Worm (Caenorhabditis elegans): ENCODE results near the gene kcmf-1.

The kcmf-1 gene

DNA sequence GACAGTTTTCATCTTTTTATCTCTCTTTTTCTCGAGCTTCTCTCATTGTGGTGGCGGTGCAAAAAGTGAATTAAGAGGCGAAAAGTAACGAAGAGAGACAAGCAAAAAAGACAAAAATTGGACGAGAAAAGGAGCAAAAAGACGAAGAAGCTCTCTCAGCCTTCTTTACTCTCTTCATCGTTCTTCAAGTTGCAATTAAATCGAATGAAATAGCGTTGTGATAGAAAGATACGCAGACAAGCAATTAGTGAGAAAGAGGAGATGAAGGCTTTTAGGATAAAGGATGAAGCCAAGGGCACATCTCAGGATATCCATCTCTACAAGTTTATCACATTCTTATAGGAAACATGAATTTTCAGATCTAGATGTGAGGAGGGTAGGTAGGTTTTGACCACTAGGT is 19.0 kb downstream of the kcmf-1 start:
- no peak for TF ChIP-seq madf-6 (GFP tag; IDR thresholded peaks at IDR 0.05)
- TF ChIP-seq ceh-58 (GFP tag; IDR thresholded peaks at IDR 0.05) = no peak
- TF ChIP-seq mxl-1 (tag; optimal IDR thresholded peaks at IDR 0.05) = no peak
- no peak for TF ChIP-seq snpc-1.3 (tag; optimal IDR thresholded peaks at IDR 0.05; ENCODE audit: insufficient read depth)
- TF ChIP-seq chd-7 (tag; optimal IDR thresholded peaks at IDR 0.05) = no peak
- no peak for TF ChIP-seq xnd-1 (tag; optimal IDR thresholded peaks at IDR 0.05)
- TF ChIP-seq somi-1 (GFP tag; optimal IDR thresholded peaks at IDR 0.05) = no peak
- TF ChIP-seq ekl-4 (GFP tag; IDR thresholded peaks at IDR 0.05) = no peak
- no peak for TF ChIP-seq athp-1 (tag; optimal IDR thresholded peaks at IDR 0.05)
- TF ChIP-seq mcd-1 (GFP tag; IDR thresholded peaks at IDR 0.05) = no peak
- no peak for TF ChIP-seq madf-8 (GFP tag; conservative IDR thresholded peaks at IDR 0.05)
- TF ChIP-seq rec-8 (tag; optimal IDR thresholded peaks at IDR 0.05) = no peak
- no peak for TF ChIP-seq lsl-1 (GFP tag; optimal IDR thresholded peaks at IDR 0.05)
- TF ChIP-seq rcor-1 (GFP tag; IDR thresholded peaks at IDR 0.05) = no peak
- no peak for TF ChIP-seq akir-1 (GFP tag; optimal IDR thresholded peaks at IDR 0.05)
- TF ChIP-seq ZK185.1 (tag; optimal IDR thresholded peaks at IDR 0.05; ENCODE audit: poor library complexity, severe bottlenecking) = no peak
- TF ChIP-seq sptf-2 (GFP tag; optimal IDR thresholded peaks at IDR 0.05) = no peak
- no peak for TF ChIP-seq egl-18 (GFP tag; IDR thresholded peaks at IDR 0.05)

DNA sequence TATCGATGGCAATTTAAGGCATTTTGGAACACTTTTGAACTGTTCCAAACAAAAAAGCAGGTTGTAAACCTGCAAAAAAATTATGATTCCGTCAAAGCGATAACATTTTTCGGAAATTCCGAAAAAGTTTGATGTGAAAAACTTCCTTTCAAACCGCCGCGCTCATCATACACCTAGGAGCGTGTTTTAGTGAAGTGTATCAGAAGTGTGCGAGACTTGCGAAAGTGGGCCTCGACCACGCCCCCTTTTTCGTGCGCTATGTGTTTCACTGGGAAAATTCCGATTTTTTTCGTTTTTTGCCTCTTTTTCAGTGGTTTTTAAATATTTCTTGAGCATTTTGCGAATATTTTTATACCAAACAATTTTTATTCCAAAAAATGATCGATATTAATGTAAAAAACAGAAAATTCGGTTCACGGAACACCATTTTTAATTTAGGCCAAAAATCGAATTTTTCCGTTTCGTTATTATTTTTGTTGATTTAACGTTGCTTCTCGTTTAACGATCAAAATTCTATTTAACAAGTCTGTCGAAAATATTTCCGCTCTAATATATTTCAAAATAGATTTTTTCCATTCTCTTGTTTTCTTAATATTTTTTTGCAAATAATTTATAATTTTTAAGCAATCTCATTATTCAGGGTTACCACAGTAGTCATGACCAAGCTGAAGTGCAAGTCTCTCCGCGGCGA is 25.4 kb downstream of the kcmf-1 start, which contains the start of gene rpl-35:
rpl-35 (plus strand) TSS at position 641 of the 691 bp plus-strand sequence.
- TF ChIP-seq egrh-3 (GFP tag; IDR thresholded peaks at IDR 0.05) = peak; percentile 85
- TF ChIP-seq B0336.3 (GFP tag; IDR thresholded peaks at IDR 0.05) = peak; percentile 100
- peak; percentile 55 for TF ChIP-seq mxl-1 (tag; optimal IDR thresholded peaks at IDR 0.05)
- peak; percentile 73 for TF ChIP-seq fkh-3 (tag; optimal IDR thresholded peaks at IDR 0.05)
- TF ChIP-seq Y79H2A.3 (GFP tag; conservative IDR thresholded peaks at IDR 0.05) = peak; percentile 97
- peak; percentile 93 for TF ChIP-seq nhr-90 (tag; optimal IDR thresholded peaks at IDR 0.05)
- TF ChIP-seq zfh-2 (GFP tag; conservative IDR thresholded peaks at IDR 0.05) = no peak; the same call in 1 of the 2 replicates
- TF ChIP-seq lsl-1 (GFP tag; optimal IDR thresholded peaks at IDR 0.05) = peak; percentile 97
- peak; percentile 93 for TF ChIP-seq sea-2 (GFP tag; IDR thresholded peaks at IDR 0.05)
- peak; percentile 99 for TF ChIP-seq ets-4 (GFP tag; optimal IDR thresholded peaks at IDR 0.05)
- peak; percentile 99 for TF ChIP-seq F23B12.7 (tag; optimal IDR thresholded peaks at IDR 0.05; ENCODE audit: insufficient read depth)
- peak; percentile 84 for TF ChIP-seq F57C9.4 (tag; optimal IDR thresholded peaks at IDR 0.05)
- peak; percentile 87 for TF ChIP-seq zim-3 (tag; optimal IDR thresholded peaks at IDR 0.05)
- TF ChIP-seq D2030.7 (GFP tag; IDR thresholded peaks at IDR 0.05) = peak; percentile 99
- peak; percentile 98 for TF ChIP-seq atf-7 (tag; optimal IDR thresholded peaks at IDR 0.05)
- peak; percentile 91 for TF ChIP-seq F57A8.1 (GFP tag; optimal IDR thresholded peaks at IDR 0.05)
- TF ChIP-seq Y67H2A.10 (GFP tag; conservative IDR thresholded peaks at IDR 0.05) = peak; percentile 97
- peak; percentile 66 for TF ChIP-seq dpff-1 (tag; optimal IDR thresholded peaks at IDR 0.05)
- TF ChIP-seq chd-7 (tag; optimal IDR thresholded peaks at IDR 0.05) = peak; percentile 99
- TF ChIP-seq bed-2 (GFP tag; IDR thresholded peaks at IDR 0.05) = peak; percentile 97
- peak; percentile 99 for TF ChIP-seq F52B5.7 (tag; optimal IDR thresholded peaks at IDR 0.05)
- TF ChIP-seq nfya-1 (tag; optimal IDR thresholded peaks at IDR 0.05; ENCODE audit: borderline replicate concordance, insufficient read depth) = no peak
- TF ChIP-seq Y53G8AR.9 (GFP tag; conservative IDR thresholded peaks at IDR 0.05) = peak; percentile 100
- peak; percentile 96 for TF ChIP-seq F37B4.10 (GFP tag; IDR thresholded peaks at IDR 0.05)
- TF ChIP-seq rec-8 (tag; optimal IDR thresholded peaks at IDR 0.05) = peak; percentile 90 to 98
- TF ChIP-seq athp-1 (tag; optimal IDR thresholded peaks at IDR 0.05) = peak; percentile 100
- TF ChIP-seq attf-5 (GFP tag; optimal IDR thresholded peaks at IDR 0.05) = peak; percentile 100
- peak; percentile 91 for TF ChIP-seq T07F8.4 (tag; optimal IDR thresholded peaks at IDR 0.05)
- peak; percentile 45 for TF ChIP-seq rpc-1 (optimal IDR thresholded peaks at IDR 0.05)
- TF ChIP-seq rpc-1 (tag; optimal IDR thresholded peaks at IDR 0.05) = peak; percentile 21
- TF ChIP-seq gei-17 (GFP tag; optimal IDR thresholded peaks at IDR 0.05) = peak; percentile 93
- TF ChIP-seq lag-1 (GFP tag; IDR thresholded peaks at IDR 0.05) = 0 out of 2 replicates have a peak, but pooled peaks have one; percentile 86
- TF ChIP-seq hsf-1 (GFP tag; IDR thresholded peaks at IDR 0.05) = peak; percentile 93
